Fruit fly (Drosophila melanogaster) whole organism, embryonic: ENCODE data around the gene CG5758.

ENCODE experiments used
- Asciz ChIP-seq: fragments of 200-800 bp; sonication (Bioruptor generic); optimal IDR thresholded peaks from 2 replicates; lab custom pipeline; 2017; ENCODE audit warnings: missing biosample characterization, mild to moderate bottlenecking, missing genetic modification characterization, missing genetic modification reagents
- CG10209 ChIP-seq: fragments of 200-800 bp; sonication (Bioruptor generic); optimal IDR thresholded peaks from 3 replicates; lab custom pipeline; 2017; ENCODE audit warnings: missing biosample characterization, mild to moderate bottlenecking, missing genetic modification characterization, missing genetic modification reagents
- CG10959 ChIP-seq: fragments of 200-800 bp; sonication (Bioruptor generic); IDR thresholded peaks from 2 replicates; pipeline ENCODE4 v1.3.6; 2022; ENCODE audit warnings: missing biosample characterization, missing genetic modification characterization
- CG11093 ChIP-seq: fragments of 200-800 bp; sonication (Bioruptor generic); IDR thresholded peaks from 3 replicates; pipeline ENCODE4 v1.3.6; 2022; ENCODE audit warnings: missing biosample characterization, missing genetic modification characterization
- CG11398 ChIP-seq: fragments of 200-800 bp; sonication (Bioruptor generic); optimal IDR thresholded peaks from 2 replicates; lab custom pipeline; 2016; ENCODE audit warnings: missing biosample characterization, missing genetic modification characterization
- CG11456 ChIP-seq: fragments of 200-800 bp; sonication (Bioruptor generic); IDR thresholded peaks from 3 replicates; pipeline ENCODE4 v1.3.6; 2022; ENCODE audit warnings: missing biosample characterization, missing genetic modification characterization
- CG12071 ChIP-seq: fragments of 200-800 bp; sonication (Bioruptor generic); optimal IDR thresholded peaks from 3 replicates; lab custom pipeline; 2018; ENCODE audit warnings: missing biosample characterization, mild to moderate bottlenecking, missing genetic modification characterization
- CG1233 ChIP-seq: fragments of 200-800 bp; sonication (Bioruptor generic); optimal IDR thresholded peaks from 4 replicates; lab custom pipeline; 2018; ENCODE audit warnings: missing biosample characterization, mild to moderate bottlenecking, missing genetic modification characterization
- CG13894 ChIP-seq: fragments of 200-800 bp; sonication (Bioruptor generic); optimal IDR thresholded peaks from 3 replicates; lab custom pipeline; 2018; ENCODE audit warnings: missing biosample characterization, mild to moderate bottlenecking, missing genetic modification characterization, moderate library complexity
- CG15011 ChIP-seq: fragments of 200-800 bp; sonication (Bioruptor generic); optimal IDR thresholded peaks from 3 replicates; lab custom pipeline; 2018; ENCODE audit warnings: missing biosample characterization, mild to moderate bottlenecking, missing genetic modification characterization
- CG15514 ChIP-seq: fragments of 200-800 bp; sonication (Bioruptor generic); optimal IDR thresholded peaks from 3 replicates; lab custom pipeline; 2017; ENCODE audit warnings: missing biosample characterization, missing genetic modification characterization, mild to moderate bottlenecking, moderate library complexity, missing genetic modification reagents
- CG17612 ChIP-seq: fragments of 200-800 bp; sonication (Bioruptor generic); IDR thresholded peaks from 2 replicates; pipeline ENCODE4 v1.3.6; 2022; ENCODE audit warnings: missing biosample characterization, missing genetic modification characterization
- CG17912 ChIP-seq: fragments of 200-800 bp; sonication (Bioruptor generic); optimal IDR thresholded peaks from 2 replicates; lab custom pipeline; 2018; ENCODE audit warnings: missing biosample characterization, mild to moderate bottlenecking, missing genetic modification characterization
- CG2129 ChIP-seq: fragments of 200-800 bp; sonication (Bioruptor generic); IDR thresholded peaks from 2 replicates; pipeline ENCODE4 v1.3.6; 2022; ENCODE audit warnings: missing biosample characterization, missing genetic modification characterization; ENCODE audit not compliant: partially characterized antibody
- CG2199 ChIP-seq: fragments of 200-800 bp; sonication (Bioruptor generic); IDR thresholded peaks from 3 replicates; pipeline ENCODE4 v1.3.6; 2022; ENCODE audit warnings: missing biosample characterization, missing genetic modification characterization
- CG3281 ChIP-seq: fragments of 200-800 bp; sonication (Bioruptor generic); optimal IDR thresholded peaks from 3 replicates; lab custom pipeline; 2017; ENCODE audit warnings: missing biosample characterization, mild to moderate bottlenecking, missing genetic modification characterization
- CG4328 ChIP-seq: fragments of 200-800 bp; sonication (Bioruptor generic); optimal IDR thresholded peaks from 3 replicates; lab custom pipeline; 2017; ENCODE audit warnings: missing biosample characterization, missing genetic modification reagents, missing genetic modification characterization
- CG4707 ChIP-seq: fragments of 200-800 bp; sonication (Bioruptor generic); optimal IDR thresholded peaks from 2 replicates; lab custom pipeline; 2018; ENCODE audit warnings: missing biosample characterization, mild to moderate bottlenecking, missing genetic modification characterization, moderate library complexity
- CTCF ChIP-seq: fragments of 200-800 bp; sonication (Bioruptor generic); optimal IDR thresholded peaks from 2 replicates; lab custom pipeline; 2017; ENCODE audit warnings: missing biosample characterization, mild to moderate bottlenecking, missing genetic modification characterization, moderate library complexity
- Dbx ChIP-seq: fragments of 200-800 bp; sonication (Bioruptor generic); IDR thresholded peaks from 3 replicates; pipeline ENCODE4 v1.3.6; 2022; ENCODE audit warnings: missing biosample characterization, missing genetic modification characterization
- Dll ChIP-seq: fragments of 200-800 bp; sonication (Bioruptor generic); IDR thresholded peaks from 4 replicates; pipeline ENCODE4 v1.3.6; 2022; ENCODE audit warnings: missing biosample characterization, missing genetic modification characterization; ENCODE audit not compliant: partially characterized antibody
- Hand ChIP-seq: fragments of 200-800 bp; sonication (Bioruptor generic); optimal IDR thresholded peaks from 2 replicates; lab custom pipeline; 2017; ENCODE audit warnings: mild to moderate bottlenecking, missing biosample characterization, missing genetic modification reagents, missing genetic modification characterization
- HmgD ChIP-seq: fragments of 200-800 bp; sonication (Bioruptor generic); optimal IDR thresholded peaks from 3 replicates; lab custom pipeline; 2016; ENCODE audit warnings: missing biosample characterization, missing genetic modification characterization
- HmgZ ChIP-seq: fragments of 200-800 bp; sonication (Bioruptor generic); optimal IDR thresholded peaks from 2 replicates; lab custom pipeline; 2018; ENCODE audit warnings: missing biosample characterization, mild to moderate bottlenecking, missing genetic modification characterization
- Meics ChIP-seq: fragments of 200-800 bp; sonication (Bioruptor generic); optimal IDR thresholded peaks from 2 replicates; lab custom pipeline; 2017; ENCODE audit warnings: missing biosample characterization, mild to moderate bottlenecking, missing genetic modification characterization
- NFAT ChIP-seq: fragments of 200-800 bp; sonication (Bioruptor generic); IDR thresholded peaks from 2 replicates; pipeline ENCODE4 v1.3.6; 2022; ENCODE audit warnings: missing biosample characterization, missing genetic modification characterization
- Nf-YA ChIP-seq: fragments of 200-800 bp; sonication (Bioruptor generic); IDR thresholded peaks from 2 replicates; pipeline ENCODE4 v1.3.6; 2022; ENCODE audit warnings: missing biosample characterization, missing genetic modification characterization
- Rx ChIP-seq: fragments of 200-800 bp; sonication (Bioruptor generic); IDR thresholded peaks from 2 replicates; pipeline ENCODE4 v1.3.6; 2022; ENCODE audit warnings: missing biosample characterization, missing genetic modification characterization
- Sox100B ChIP-seq: fragments of 200-800 bp; sonication (Bioruptor generic); optimal IDR thresholded peaks from 3 replicates; lab custom pipeline; 2018; ENCODE audit warnings: missing biosample characterization, mild to moderate bottlenecking, missing genetic modification characterization
- Vsx1 ChIP-seq: fragments of 200-800 bp; sonication (Bioruptor generic); optimal IDR thresholded peaks from 2 replicates; lab custom pipeline; 2017; ENCODE audit warnings: missing biosample characterization, mild to moderate bottlenecking, missing genetic modification characterization, missing genetic modification reagents
- aop ChIP-seq: fragments of 200-800 bp; sonication (Bioruptor generic); IDR thresholded peaks from 2 replicates; pipeline ENCODE4 v1.3.6; 2022; ENCODE audit warnings: missing biosample characterization, missing genetic modification characterization
- bab2 ChIP-seq: fragments of 200-800 bp; sonication (Bioruptor generic); optimal IDR thresholded peaks from 2 replicates; lab custom pipeline; 2016; ENCODE audit warnings: missing biosample characterization, missing genetic modification characterization
- bbx ChIP-seq: fragments of 200-800 bp; sonication (Bioruptor generic); IDR thresholded peaks from 2 replicates; pipeline ENCODE4 v1.3.6; 2022; ENCODE audit warnings: missing biosample characterization, missing genetic modification characterization; ENCODE audit not compliant: partially characterized antibody
- caup ChIP-seq: fragments of 200-800 bp; sonication (Bioruptor generic); optimal IDR thresholded peaks from 3 replicates; lab custom pipeline; 2017; ENCODE audit warnings: missing biosample characterization, mild to moderate bottlenecking, missing genetic modification characterization, moderate library complexity; ENCODE audit not compliant: severe bottlenecking
- eve ChIP-seq, 2 experiments: fragments of >200 bp; optimal IDR thresholded peaks; 2 replicates each; lab custom pipeline; 2017; ENCODE audit warnings: missing biosample characterization in 2 of 2, missing genetic modification characterization in 2 of 2
- gem ChIP-seq: fragments of 200-800 bp; sonication (Bioruptor generic); optimal IDR thresholded peaks from 2 replicates; lab custom pipeline; 2019; ENCODE audit warnings: missing biosample characterization, mild to moderate bottlenecking, missing genetic modification characterization, moderate library complexity
- jigr1 ChIP-seq: fragments of 200-800 bp; sonication (Bioruptor generic); IDR thresholded peaks from 3 replicates; pipeline ENCODE4 v1.3.6; 2022; ENCODE audit warnings: missing biosample characterization, missing genetic modification characterization
- lmd ChIP-seq: fragments of 200-800 bp; sonication (Bioruptor generic); IDR thresholded peaks from 2 replicates; pipeline ENCODE4 v1.3.6; 2022; ENCODE audit warnings: missing biosample characterization, missing genetic modification characterization
- lola ChIP-seq, 3 experiments: fragments of >200 bp in 2 of 3; fragments of 200-800 bp in 1 of 3; sonication (Bioruptor generic) in 1 of 3; optimal IDR thresholded peaks; 2 replicates each; lab custom pipeline; 2017 to 2019; ENCODE audit warnings: missing biosample characterization in 3 of 3, missing genetic modification characterization in 3 of 3, mild to moderate bottlenecking in 1 of 3, moderate library complexity in 1 of 3
- mam ChIP-seq: fragments of 200-800 bp; sonication (Bioruptor generic); optimal IDR thresholded peaks from 3 replicates; lab custom pipeline; 2016; ENCODE audit warnings: missing biosample characterization, missing genetic modification characterization
- mirr ChIP-seq: fragments of 200-800 bp; sonication (Bioruptor generic); optimal IDR thresholded peaks from 3 replicates; lab custom pipeline; 2018; ENCODE audit warnings: missing biosample characterization, mild to moderate bottlenecking, missing genetic modification characterization
- otp ChIP-seq: fragments of 200-800 bp; sonication (Bioruptor generic); IDR thresholded peaks from 3 replicates; pipeline ENCODE4, ENCODE4 v1.3.6; 2022; ENCODE audit warnings: missing biosample characterization, missing genetic modification characterization
- peb ChIP-seq: fragments of 200-800 bp; sonication (Bioruptor generic); IDR thresholded peaks from 2 replicates; pipeline ENCODE4 v1.3.6; 2022; ENCODE audit warnings: missing biosample characterization, missing genetic modification characterization
- schlank ChIP-seq: fragments of 200-800 bp; sonication (Bioruptor generic); optimal IDR thresholded peaks from 2 replicates; lab custom pipeline; 2018; ENCODE audit warnings: missing biosample characterization, mild to moderate bottlenecking, missing genetic modification characterization
- shn ChIP-seq: fragments of 200-800 bp; sonication (Bioruptor generic); optimal IDR thresholded peaks from 3 replicates; lab custom pipeline; 2016; ENCODE audit warnings: missing biosample characterization, missing genetic modification characterization
- wdn ChIP-seq: fragments of 200-800 bp; sonication (Bioruptor generic); IDR thresholded peaks from 2 replicates; pipeline ENCODE4 v1.3.6; 2022; ENCODE audit warnings: missing biosample characterization, missing genetic modification characterization

The CG5758 gene

DNA sequence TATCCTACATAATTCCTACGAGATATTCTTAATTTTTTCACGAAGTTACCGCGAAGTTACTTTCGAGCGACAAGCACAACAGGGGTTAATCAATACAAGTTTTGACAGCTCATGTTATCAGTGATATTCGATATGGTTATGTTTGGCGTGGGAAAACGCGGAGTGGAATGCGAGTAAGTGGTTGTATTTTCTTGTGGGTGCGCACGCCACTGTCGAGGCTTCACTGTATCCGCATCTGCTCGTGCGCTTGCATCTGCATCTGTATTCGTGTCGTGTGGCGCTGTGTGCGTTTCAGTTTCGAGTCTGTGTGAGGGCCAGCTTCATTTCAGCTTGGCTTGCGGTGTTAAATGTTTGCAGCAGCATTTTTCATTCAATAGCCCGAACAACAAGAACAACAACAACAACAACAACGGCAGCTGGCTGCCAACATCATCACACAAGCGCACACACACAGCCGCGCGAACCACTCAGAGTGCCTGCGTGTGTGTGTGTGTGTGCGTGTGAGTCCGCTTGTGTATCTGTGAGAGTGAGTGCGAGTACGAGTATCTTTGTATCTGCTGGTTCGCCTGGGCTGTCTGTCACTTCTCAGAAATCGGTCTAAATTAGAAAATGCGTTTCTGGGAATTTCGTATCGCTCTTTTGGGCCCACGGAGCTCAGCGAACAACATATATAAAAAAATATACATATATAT is 31.5 kb downstream of the CG5758 start (continued):
- TF ChIP-seq bab2 (peak; percentile 57), otp (GFP tag; lab: Robert Waterston, UW) (peak; percentile 54; the same call in 2 of the 3 replicates), CG11093 (GFP tag; lab: Robert Waterston, UW) (0 out of 3 replicates have a peak, but pooled peaks have one; percentile 54), CG17612 (GFP tag; lab: Robert Waterston, UW) (0 out of 2 replicates have a peak, but pooled peaks have one; percentile 56), CG4707 (GFP tag; lab: Kevin White, UChicago) (no peak), CG2199 (peak; percentile 90)

DNA sequence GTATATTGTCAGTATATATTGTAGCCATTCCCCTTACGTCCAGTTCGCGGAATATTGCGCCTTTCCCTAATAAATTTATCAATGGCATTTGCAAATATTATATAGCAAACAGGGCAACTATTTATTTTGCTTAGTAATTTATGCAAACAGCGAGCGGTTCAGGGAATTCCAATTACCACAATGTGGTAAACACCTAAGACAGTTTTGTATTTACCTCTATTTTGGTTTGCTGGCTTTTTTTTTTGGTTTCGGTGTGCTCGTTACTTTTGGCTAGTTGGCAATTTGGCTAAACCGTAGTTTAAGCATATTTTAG is 32.0 kb downstream of the CG5758 start:
- TF ChIP-seq CG3281 (peak; percentile 35), gem (tag; lab: Kevin White, UChicago) (peak; percentile 20), Sox100B (GFP tag; lab: Kevin White, UChicago) (peak; percentile 48), peb (no peak), Vsx1 (GFP tag; lab: Kevin White, UChicago) (peak; percentile 28), NFAT (GFP tag; lab: Robert Waterston, UW) (0 out of 2 replicates have a peak, but pooled peaks have one; percentile 11), CG4328 (no peak), caup (GFP tag; lab: Kevin White, UChicago) (no peak), Dbx (GFP tag; lab: Robert Waterston, UW) (peak; percentile 33; the same call in 2 of the 3 replicates), CG11456 (GFP tag; lab: Robert Waterston, UW) (peak; percentile 4; the same call in 1 of the 3 replicates), Asciz (GFP tag; lab: Kevin White, UChicago) (peak; percentile 24), CG1233 (GFP tag; lab: Kevin White, UChicago) (peak; percentile 5), eve (GFP tag; optimal IDR thresholded peaks at IDR 0.05; lab: Kevin White, UChicago) (peak in 1 of 2 experiments; percentile 80), CG15011 (peak; percentile 26), lmd (GFP tag; lab: Robert Waterston, UW) (no peak), Hand (peak; percentile 39), Meics (GFP tag; lab: Kevin White, UChicago) (peak; percentile 26), schlank (tag; lab: Kevin White, UChicago) (peak; percentile 13)

DNA sequence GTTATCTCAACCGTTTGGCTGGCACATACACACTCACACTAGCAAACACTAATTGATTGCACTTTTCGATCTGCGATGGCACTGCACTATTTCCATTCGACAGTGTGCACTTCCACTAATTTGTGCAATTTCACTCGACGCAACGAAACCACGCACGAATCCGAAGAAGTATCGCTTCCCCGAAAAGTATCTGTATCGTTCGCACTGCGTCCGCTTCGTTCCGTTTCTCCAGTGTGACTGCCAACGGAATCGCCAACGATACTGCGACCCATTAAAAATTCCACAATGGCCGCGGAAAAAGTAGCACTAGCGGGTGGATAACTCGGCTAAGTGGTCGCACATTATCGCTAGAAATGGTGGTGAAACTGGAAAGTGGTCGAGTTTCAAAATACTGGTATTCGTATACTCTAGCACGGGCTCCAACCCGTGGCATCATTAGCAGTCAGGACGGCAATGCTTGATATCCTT is 32.4 kb downstream of the CG5758 start, which contains the start of gene Socs36E:
TSS of gene Socs36E (minus strand) at position 246 of the 468 bp plus-strand sequence.
- TF ChIP-seq HmgD (GFP tag; lab: Kevin White, UChicago) = peak; percentile 85
- TF ChIP-seq shn = no peak
- TF ChIP-seq CG2129 (GFP tag; lab: Robert Waterston, UW) = no peak
- peak; percentile 81 for TF ChIP-seq CTCF
- TF ChIP-seq aop = peak; percentile 61; the same call in 1 of the 2 replicates
- TF ChIP-seq CG4707 (GFP tag; lab: Kevin White, UChicago) = peak; percentile 12
- TF ChIP-seq wdn (GFP tag; lab: Robert Waterston, UW) = no peak
- TF ChIP-seq CG10959 (GFP tag; lab: Robert Waterston, UW) = peak; percentile 33; the same call in 1 of the 2 replicates
- peak; percentile 72 for TF ChIP-seq bbx (GFP tag; lab: Robert Waterston, UW)
- peak; percentile 80 for TF ChIP-seq CG13894
- no peak for TF ChIP-seq Nf-YA
- peak; percentile 7 for TF ChIP-seq mam
- no peak for TF ChIP-seq CG17912 (GFP tag; lab: Kevin White, UChicago)
- no peak for TF ChIP-seq lola (GFP tag; optimal IDR thresholded peaks at IDR 0.05; lab: Kevin White, UChicago)
- TF ChIP-seq Rx = no peak
- TF ChIP-seq CG15011 = no peak
- TF ChIP-seq CG10209 (GFP tag; lab: Kevin White, UChicago) = no peak
- TF ChIP-seq mirr (GFP tag; lab: Kevin White, UChicago) = peak; percentile 39
- no peak for TF ChIP-seq Hand
- TF ChIP-seq CG15514 (GFP tag; lab: Kevin White, UChicago) = peak; percentile 87
- TF ChIP-seq HmgZ (tag; lab: Kevin White, UChicago) = peak; percentile 92
- no peak for TF ChIP-seq jigr1
- no peak for TF ChIP-seq CG12071
- TF ChIP-seq CG11456 (GFP tag; lab: Robert Waterston, UW) = peak; percentile 72; the same call in 2 of the 3 replicates
- TF ChIP-seq CG11398 (GFP tag; lab: Kevin White, UChicago) = peak; percentile 31
- TF ChIP-seq Dll = peak; percentile 32; the same call in 2 of the 4 replicates
